Worm (Caenorhabditis elegans) whole organism, L2 larva: ENCODE measurements around the gene K02E11.3.
"Not testable (repeated sequence)": the region's sequence is repeated elsewhere in the genome, so short reads cannot be mapped to it uniquely, and the experiment has no call there.

ENCODE experiments used
- C34F6.9 ChIP-seq: fragments of 150-350 bp; optimal IDR thresholded peaks from 2 replicates; lab custom pipeline; 2014; ENCODE audit warnings: missing biosample characterization, missing genetic modification characterization
- ZK546.5 ChIP-seq: sonication (generic microtip); optimal IDR thresholded peaks from 2 replicates; lab custom pipeline; 2017; ENCODE audit warnings: missing biosample characterization, missing genetic modification characterization
- alr-1 ChIP-seq: fragments of 150-350 bp; optimal IDR thresholded peaks from 2 replicates; lab custom pipeline; 2014; ENCODE audit warnings: missing biosample characterization, missing genetic modification characterization
- blmp-1 ChIP-seq: sonication (generic microtip); optimal IDR thresholded peaks from 2 replicates; lab custom pipeline; 2017; ENCODE audit warnings: missing genetic modification characterization, mild to moderate bottlenecking, missing compliant biosample characterization, antibody characterized with exemption, moderate library complexity; ENCODE audit not compliant: insufficient read depth
- ceh-16 ChIP-seq: fragments of 150-350 bp; optimal IDR thresholded peaks from 2 replicates; lab custom pipeline; 2014; ENCODE audit warnings: missing biosample characterization, missing genetic modification characterization
- dmd-4 ChIP-seq: sonication (generic microtip); optimal IDR thresholded peaks from 2 replicates; lab custom pipeline; 2017; ENCODE audit warnings: missing biosample characterization, missing genetic modification characterization
- elt-1 ChIP-seq: fragments of 150-350 bp; optimal IDR thresholded peaks from 2 replicates; lab custom pipeline; 2014; ENCODE audit warnings: missing biosample characterization, missing genetic modification characterization
- elt-3 ChIP-seq: sonication (generic microtip); optimal IDR thresholded peaks from 2 replicates; lab custom pipeline; 2017; ENCODE audit warnings: missing biosample characterization, missing genetic modification characterization
- gmeb-1 ChIP-seq: fragments of 150-350 bp; optimal IDR thresholded peaks from 2 replicates; lab custom pipeline; 2014; ENCODE audit warnings: missing biosample characterization, missing genetic modification characterization
- lin-13 ChIP-seq: fragments of 150-350 bp; optimal IDR thresholded peaks from 2 replicates; lab custom pipeline; 2014; ENCODE audit warnings: missing biosample characterization, missing genetic modification reagents, missing genetic modification characterization
- lin-39 ChIP-seq: fragments of 150-350 bp; optimal IDR thresholded peaks from 2 replicates; lab custom pipeline; 2014; ENCODE audit warnings: missing biosample characterization, missing genetic modification reagents, missing genetic modification characterization
- lsy-2 ChIP-seq, 2 experiments: fragments of 150-350 bp in 1 of 2; sonication (generic microtip) in 1 of 2; optimal IDR thresholded peaks; 2 replicates each; lab custom pipeline; 2014 to 2017; ENCODE audit warnings: missing biosample characterization in 2 of 2, missing genetic modification characterization in 2 of 2
- mab-5 ChIP-seq: fragments of 150-350 bp; optimal IDR thresholded peaks from 2 replicates; lab custom pipeline; 2014; ENCODE audit warnings: missing biosample characterization, missing genetic modification characterization
- mbf-1 ChIP-seq: sonication (generic microtip); optimal IDR thresholded peaks from 2 replicates; lab custom pipeline; 2017; ENCODE audit warnings: missing biosample characterization, missing genetic modification characterization
- mdl-1 ChIP-seq, 2 experiments: fragments of 150-350 bp in 1 of 2; sonication (generic microtip) in 1 of 2; optimal IDR thresholded peaks; 2 replicates each; lab custom pipeline; 2017; ENCODE audit warnings: missing biosample characterization in 2 of 2, missing genetic modification characterization in 2 of 2
- nhr-10 ChIP-seq: sonication (generic microtip); optimal IDR thresholded peaks from 2 replicates; lab custom pipeline; 2017; ENCODE audit warnings: missing biosample characterization, missing genetic modification characterization
- nhr-23 ChIP-seq: fragments of 150-350 bp; optimal IDR thresholded peaks from 2 replicates; lab custom pipeline; 2014; ENCODE audit warnings: missing biosample characterization, missing genetic modification reagents, missing genetic modification characterization
- nhr-25 ChIP-seq: fragments of 150-350 bp; sonication (generic microtip); optimal IDR thresholded peaks from 3 replicates; lab custom pipeline; 2014; ENCODE audit warnings: missing biosample characterization, missing genetic modification characterization
- nhr-6 ChIP-seq: fragments of 150-350 bp; optimal IDR thresholded peaks from 2 replicates; lab custom pipeline; 2014; ENCODE audit warnings: missing biosample characterization, missing genetic modification characterization
- peb-1 ChIP-seq: fragments of 150-350 bp; optimal IDR thresholded peaks from 2 replicates; lab custom pipeline; 2014; ENCODE audit warnings: missing biosample characterization, missing genetic modification characterization
- skn-1 ChIP-seq: sonication (generic microtip); optimal IDR thresholded peaks from 2 replicates; lab custom pipeline; 2017; ENCODE audit warnings: missing biosample characterization, missing genetic modification characterization
- sma-3 ChIP-seq: sonication (generic microtip); optimal IDR thresholded peaks from 2 replicates; lab custom pipeline; 2016; ENCODE audit warnings: missing genetic modification reagents, missing genetic modification characterization, missing compliant biosample characterization
- sma-9 ChIP-seq, 2 experiments: fragments of 150-350 bp in 1 of 2; sonication (generic microtip) in 1 of 2; optimal IDR thresholded peaks; 2 replicates each; lab custom pipeline; 2014 to 2016; ENCODE audit warnings: missing genetic modification characterization in 2 of 2, mild to moderate bottlenecking in 1 of 2, missing biosample characterization in 1 of 2, missing compliant biosample characterization in 1 of 2, missing genetic modification reagents in 1 of 2, moderate library complexity in 1 of 2
- snpc-4 ChIP-seq: fragments of 150-350 bp; optimal IDR thresholded peaks from 2 replicates; lab custom pipeline; 2014; ENCODE audit warnings: missing biosample characterization, missing genetic modification characterization
- unc-39 ChIP-seq: fragments of 150-350 bp; optimal IDR thresholded peaks from 2 replicates; lab custom pipeline; 2014; ENCODE audit warnings: missing biosample characterization, missing genetic modification characterization
- unc-55 ChIP-seq: fragments of 150-350 bp; sonication (generic microtip); optimal IDR thresholded peaks from 3 replicates; lab custom pipeline; 2014; ENCODE audit warnings: missing biosample characterization, missing genetic modification reagents, missing genetic modification characterization
- unc-62 ChIP-seq: fragments of 150-350 bp; optimal IDR thresholded peaks from 2 replicates; lab custom pipeline; 2014; ENCODE audit warnings: missing biosample characterization, missing genetic modification reagents, missing genetic modification characterization
- ztf-1 ChIP-seq: fragments of 200-800 bp; sonication (Bioruptor generic); conservative IDR thresholded peaks from 2 replicates; pipeline ENCODE4 v1.3.6; 2022; ENCODE audit warnings: missing genetic modification characterization, missing compliant biosample characterization

Gene K02E11.3

ce11 chrV:14285803-14286202 lies 39.1 kb upstream of the K02E11.3 start, which contains the start of gene F40G12.11:
F40G12.11 (plus strand) TSS chrV:14286171.
- TF ChIP-seq skn-1 (tag; lab: Kevin White, UChicago) (no peak), elt-3 (no peak), nhr-6 (no peak), lsy-2 (tag; optimal IDR thresholded peaks at IDR 0.05; lab: Kevin White, UChicago) (no peak), nhr-23 (tag; lab: Kevin White, UChicago) (no peak), blmp-1 (no peak), C34F6.9 (tag; lab: Kevin White, UChicago) (no peak)
- TF ChIP-seq, all 48 proteins: peak for 0

- TF ChIP-seq dmd-4 (tag; lab: Kevin White, UChicago) (no peak), unc-55 (GFP tag; lab: Kevin White, UChicago) (no peak), nhr-23 (tag; lab: Kevin White, UChicago) (no peak), snpc-4 (tag; lab: Kevin White, UChicago) (no peak), sma-9 (GFP tag; optimal IDR thresholded peaks at IDR 0.05; lab: Kevin White, UChicago) (no peak), sma-9 (tag; optimal IDR thresholded peaks at IDR 0.05; lab: Kevin White, UChicago) (no peak), lin-39 (tag; lab: Kevin White, UChicago) (no peak), ztf-1 (GFP tag; lab: Robert Waterston, UW) (no peak), unc-39 (tag; lab: Kevin White, UChicago) (no peak), sma-3 (no peak)
Measured at ce11 chrV:14283241-14283640, 36.6 kb upstream of the K02E11.3 start, which contains the start of gene F40G12.10. F40G12.10 (plus strand) TSS chrV:14283541.

- no peak for TF ChIP-seq nhr-6
- no peak for TF ChIP-seq nhr-10 (tag; lab: Kevin White, UChicago)
- TF ChIP-seq nhr-23 (tag; lab: Kevin White, UChicago): no peak
- no peak for TF ChIP-seq mdl-1 (tag; optimal IDR thresholded peaks at IDR 0.05; lab: Kevin White, UChicago)
- TF ChIP-seq ceh-16 (tag; lab: Kevin White, UChicago): no peak
- no peak for TF ChIP-seq snpc-4 (tag; lab: Kevin White, UChicago)
- TF ChIP-seq dmd-4 (tag; lab: Kevin White, UChicago): no peak
- TF ChIP-seq unc-62: no peak
Measured at ce11 chrV:14282222-14282709, 35.6 kb upstream of the K02E11.3 start, which contains the start of the genes srt-74 and F40G12.9. srt-74 (minus strand) TSS chrV:14282322. F40G12.9 (plus strand) TSS chrV:14282659.

- TF ChIP-seq ceh-16 (tag; lab: Kevin White, UChicago): no peak
- TF ChIP-seq sma-9 (GFP tag; optimal IDR thresholded peaks at IDR 0.05; lab: Kevin White, UChicago): no peak
- no peak for TF ChIP-seq sma-9 (tag; optimal IDR thresholded peaks at IDR 0.05; lab: Kevin White, UChicago)
- no peak for TF ChIP-seq gmeb-1 (tag; lab: Kevin White, UChicago)
- TF ChIP-seq C34F6.9 (tag; lab: Kevin White, UChicago): no peak
- TF ChIP-seq nhr-10 (tag; lab: Kevin White, UChicago): no peak
- TF ChIP-seq elt-1: no peak
- no peak for TF ChIP-seq skn-1 (tag; lab: Kevin White, UChicago)
Measured at ce11 chrV:14279777-14280176, 33.1 kb upstream of the K02E11.3 start, which contains the start of gene srt-33. srt-33 (minus strand) TSS chrV:14279877.

- peak; percentile 38 for TF ChIP-seq snpc-4 (tag; lab: Kevin White, UChicago)
Measured at ce11 chrV:14277456-14277855, 30.8 kb upstream of the K02E11.3 start.

- not testable (repeated sequence) for TF ChIP-seq lin-13 (GFP tag; lab: Kevin White, UChicago); nhr-6; mbf-1 (tag; lab: Kevin White, UChicago)
Measured at ce11 chrV:14274268-14274667, 27.6 kb upstream of the K02E11.3 start, which contains the start of gene F40G12.7. F40G12.7 (plus strand) TSS chrV:14274568.

ce11 chrV:14273019-14273418 lies 26.4 kb upstream of the K02E11.3 start, which contains the start of gene F40G12.6:
F40G12.6 (minus strand) TSS chrV:14273119.
- TF ChIP-seq nhr-25: no peak
- TF ChIP-seq mab-5 (tag; lab: Kevin White, UChicago): no peak
- no peak for TF ChIP-seq unc-55 (GFP tag; lab: Kevin White, UChicago)
- no peak for TF ChIP-seq alr-1
- no peak for TF ChIP-seq unc-39 (tag; lab: Kevin White, UChicago)
- TF ChIP-seq skn-1 (tag; lab: Kevin White, UChicago): no peak
- TF ChIP-seq peb-1 (tag; lab: Kevin White, UChicago): no peak
- no peak for TF ChIP-seq ZK546.5 (tag; lab: Kevin White, UChicago)
- no peak for TF ChIP-seq nhr-10 (tag; lab: Kevin White, UChicago)
- no peak for TF ChIP-seq C34F6.9 (tag; lab: Kevin White, UChicago)
